Fruit fly (Drosophila melanogaster): Measurements from ENCODE around the gene CG2113.

DNA sequence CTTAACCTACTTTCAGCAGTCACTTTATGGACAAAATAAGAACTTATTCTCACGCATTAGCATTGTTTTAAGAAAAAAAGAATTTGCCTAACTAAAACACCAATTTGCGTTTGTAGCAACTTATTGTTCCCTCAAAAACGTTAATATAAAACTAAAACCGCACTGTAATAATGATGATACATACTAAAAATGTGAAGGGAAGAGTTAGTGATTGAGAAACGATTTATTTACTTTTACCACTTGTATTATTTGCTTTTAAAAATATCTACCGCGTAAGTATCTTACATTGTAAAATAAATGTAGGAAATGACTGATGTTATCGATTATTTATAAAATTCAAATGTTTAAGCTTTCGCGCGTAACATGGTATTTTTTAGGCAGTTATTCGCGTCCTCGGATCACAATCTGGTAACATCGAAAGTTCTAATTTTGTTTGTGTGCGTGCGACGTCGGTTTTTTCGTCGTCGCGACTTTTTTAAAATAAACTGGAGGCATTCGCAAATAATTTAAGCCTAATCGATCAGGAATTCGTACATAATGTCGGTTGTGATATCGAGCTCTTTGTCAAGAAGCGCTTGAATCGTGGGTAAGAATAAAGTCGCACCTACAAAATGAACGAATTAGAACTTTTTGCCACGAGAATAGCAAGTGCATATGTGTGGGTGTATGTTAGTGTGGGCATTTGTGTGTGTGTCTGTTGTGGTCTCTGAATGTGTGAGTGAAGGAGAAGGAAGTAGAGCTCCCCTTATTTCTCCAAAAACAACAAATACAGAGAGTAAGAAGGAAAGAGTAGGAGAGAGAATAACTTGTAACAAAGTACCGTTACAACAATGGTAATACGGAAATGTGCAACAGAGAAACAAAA is 40.0 kb downstream of the CG2113 start, which contains the start of gene CG2162:
- TF ChIP-seq lola (GFP tag; optimal IDR thresholded peaks at IDR 0.05) = no peak
- TF ChIP-seq Rel (GFP tag; optimal IDR thresholded peaks at IDR 0.05) = no peak
- peak; percentile 23 for TF ChIP-seq Rel (tag; optimal IDR thresholded peaks at IDR 0.05)
- peak; percentile 9 for TF ChIP-seq h (GFP tag; optimal IDR thresholded peaks at IDR 0.05)
- TF ChIP-seq Vsx2 (GFP tag; optimal IDR thresholded peaks at IDR 0.05; ENCODE audit: partially characterized antibody) = no peak
- TF ChIP-seq GATAd (GFP tag; optimal IDR thresholded peaks at IDR 0.05) = no peak
